Fruit fly (Drosophila melanogaster) whole organism, embryonic: ENCODE data around the gene dlg1.

Experiments
- Abd-B ChIP-seq: fragments of 200-800 bp; sonication (Bioruptor generic); optimal IDR thresholded peaks from 2 replicates; lab custom pipeline; 2018; ENCODE audit warnings: missing biosample characterization, mild to moderate bottlenecking, missing genetic modification characterization, moderate library complexity
- Atf-2 ChIP-seq: fragments of 200-800 bp; sonication (Bioruptor generic); optimal IDR thresholded peaks from 2 replicates; lab custom pipeline; 2016; ENCODE audit warnings: missing biosample characterization, missing genetic modification characterization
- Awh ChIP-seq: fragments of 200-800 bp; sonication (Bioruptor generic); IDR thresholded peaks from 2 replicates; pipeline ENCODE4, ENCODE4 v1.3.6; 2022; ENCODE audit warnings: missing biosample characterization, missing genetic modification characterization
- CG12155 ChIP-seq: fragments of 200-800 bp; sonication (Bioruptor generic); optimal IDR thresholded peaks from 3 replicates; lab custom pipeline; 2016; ENCODE audit warnings: missing biosample characterization, missing genetic modification characterization
- CG12744 ChIP-seq: fragments of 200-800 bp; sonication (Bioruptor generic); optimal IDR thresholded peaks from 2 replicates; lab custom pipeline; 2016; ENCODE audit warnings: missing biosample characterization, missing genetic modification characterization
- CG1647 ChIP-seq: fragments of 200-800 bp; sonication (Bioruptor generic); optimal IDR thresholded peaks from 3 replicates; lab custom pipeline; 2016; ENCODE audit warnings: missing biosample characterization, missing genetic modification characterization
- CG17361 ChIP-seq: fragments of 200-800 bp; sonication (Bioruptor generic); IDR thresholded peaks from 3 replicates; pipeline ENCODE4 v1.3.6; 2022; ENCODE audit warnings: missing biosample characterization, missing genetic modification characterization
- CG17612 ChIP-seq: fragments of 200-800 bp; sonication (Bioruptor generic); IDR thresholded peaks from 2 replicates; pipeline ENCODE4 v1.3.6; 2022; ENCODE audit warnings: missing biosample characterization, missing genetic modification characterization
- CG18476 ChIP-seq: fragments of 200-800 bp; sonication (Bioruptor generic); optimal IDR thresholded peaks from 2 replicates; lab custom pipeline; 2016; ENCODE audit warnings: missing biosample characterization, mild to moderate bottlenecking, missing genetic modification characterization
- CG30431 ChIP-seq: fragments of 200-800 bp; sonication (Bioruptor generic); optimal IDR thresholded peaks from 2 replicates; lab custom pipeline; 2017; ENCODE audit warnings: missing biosample characterization, missing genetic modification characterization
- CG31441 ChIP-seq: fragments of 200-800 bp; sonication (Bioruptor generic); IDR thresholded peaks from 2 replicates; pipeline ENCODE4 v1.3.6; 2022; ENCODE audit warnings: missing biosample characterization, missing genetic modification characterization
- CG32767 ChIP-seq: fragments of 200-800 bp; sonication (Bioruptor generic); IDR thresholded peaks from 2 replicates; pipeline ENCODE4 v1.3.6; 2022; ENCODE audit warnings: missing biosample characterization, missing genetic modification characterization
- CG32772 ChIP-seq: fragments of 200-800 bp; sonication (Bioruptor generic); IDR thresholded peaks from 2 replicates; pipeline ENCODE4 v1.3.6; 2022; ENCODE audit warnings: missing biosample characterization, missing genetic modification characterization
- CG33213 ChIP-seq: fragments of 200-800 bp; sonication (Bioruptor generic); optimal IDR thresholded peaks from 3 replicates; lab custom pipeline; 2016; ENCODE audit warnings: missing biosample characterization, missing genetic modification characterization
- CG34376 ChIP-seq: fragments of 200-800 bp; sonication (Bioruptor generic); optimal IDR thresholded peaks from 2 replicates; lab custom pipeline; 2018; ENCODE audit warnings: missing biosample characterization, mild to moderate bottlenecking, missing genetic modification characterization
- CG4360 ChIP-seq: fragments of 200-800 bp; sonication (Bioruptor generic); IDR thresholded peaks from 2 replicates; pipeline ENCODE4 v1.3.6; 2022; ENCODE audit warnings: missing biosample characterization, missing genetic modification characterization
- CG7357 ChIP-seq: fragments of 200-800 bp; sonication (Bioruptor generic); IDR thresholded peaks from 3 replicates; pipeline ENCODE4 v1.3.6; 2022; ENCODE audit warnings: missing biosample characterization, missing genetic modification characterization
- CG7372 ChIP-seq: fragments of 200-800 bp; sonication (Bioruptor generic); IDR thresholded peaks from 2 replicates; pipeline ENCODE4 v1.3.6; 2022; ENCODE audit warnings: missing biosample characterization, missing genetic modification characterization
- CG7745 ChIP-seq: fragments of 200-800 bp; sonication (Bioruptor generic); optimal IDR thresholded peaks from 2 replicates; lab custom pipeline; 2018; ENCODE audit warnings: missing biosample characterization, mild to moderate bottlenecking, missing genetic modification characterization, moderate library complexity
- CG8388 ChIP-seq: fragments of 200-800 bp; sonication (Bioruptor generic); optimal IDR thresholded peaks from 2 replicates; lab custom pipeline; 2019; ENCODE audit warnings: missing biosample characterization, mild to moderate bottlenecking, missing genetic modification characterization, moderate library complexity
- CG8944 ChIP-seq: fragments of 200-800 bp; sonication (Bioruptor generic); optimal IDR thresholded peaks from 3 replicates; lab custom pipeline; 2016; ENCODE audit warnings: missing biosample characterization, missing genetic modification characterization
- CrebB ChIP-seq: fragments of 200-800 bp; sonication (Bioruptor generic); optimal IDR thresholded peaks from 3 replicates; lab custom pipeline; 2018; ENCODE audit warnings: missing biosample characterization, mild to moderate bottlenecking, missing genetic modification characterization
- Dek ChIP-seq: fragments of 200-800 bp; sonication (Bioruptor generic); optimal IDR thresholded peaks from 3 replicates; lab custom pipeline; 2019; ENCODE audit warnings: missing biosample characterization, mild to moderate bottlenecking, missing genetic modification characterization, moderate library complexity
- H2.0 ChIP-seq: fragments of 200-800 bp; sonication (Bioruptor generic); IDR thresholded peaks from 2 replicates; pipeline ENCODE4 v1.3.6; 2022; ENCODE audit warnings: missing biosample characterization, missing genetic modification characterization
- HLH54F ChIP-seq: fragments of 200-800 bp; sonication (Bioruptor generic); optimal IDR thresholded peaks from 3 replicates; lab custom pipeline; 2016; ENCODE audit warnings: missing biosample characterization, missing genetic modification characterization
- Hsf ChIP-seq: fragments of 200-800 bp; sonication (Bioruptor generic); optimal IDR thresholded peaks from 3 replicates; lab custom pipeline; 2016; ENCODE audit warnings: missing biosample characterization, missing genetic modification characterization
- Lpt ChIP-seq: fragments of >200 bp; optimal IDR thresholded peaks from 2 replicates; lab custom pipeline; 2018; ENCODE audit warnings: missing biosample characterization, missing genetic modification characterization
- Med ChIP-seq: fragments of 200-800 bp; sonication (Bioruptor generic); peaks from one replicate; lab custom pipeline; 2016; ENCODE audit warnings: missing biosample characterization, missing genetic modification characterization, mild to moderate bottlenecking, inconsistent platforms, moderate library complexity
- Myb ChIP-seq: fragments of 200-800 bp; sonication (Bioruptor generic); optimal IDR thresholded peaks from 2 replicates; lab custom pipeline; 2016; ENCODE audit warnings: missing biosample characterization, missing genetic modification characterization
- Nf-YA ChIP-seq: fragments of 200-800 bp; sonication (Bioruptor generic); IDR thresholded peaks from 2 replicates; pipeline ENCODE4 v1.3.6; 2022; ENCODE audit warnings: missing biosample characterization, missing genetic modification characterization
- Nf-YC ChIP-seq: fragments of 200-800 bp; optimal IDR thresholded peaks from 3 replicates; lab custom pipeline; 2019; ENCODE audit warnings: missing biosample characterization, mild to moderate bottlenecking, missing genetic modification characterization, moderate library complexity
- Opbp ChIP-seq: fragments of 200-800 bp; sonication (Bioruptor generic); IDR thresholded peaks from 3 replicates; pipeline ENCODE4 v1.3.6; 2022; ENCODE audit warnings: missing biosample characterization, missing genetic modification characterization; ENCODE audit not compliant: partially characterized antibody
- Ptx1 ChIP-seq: fragments of 200-800 bp; sonication (Bioruptor generic); IDR thresholded peaks from 2 replicates; pipeline ENCODE4 v1.3.6; 2022; ENCODE audit warnings: missing biosample characterization, missing genetic modification characterization
- Rfx ChIP-seq: fragments of 200-800 bp; sonication (Bioruptor generic); IDR thresholded peaks from 2 replicates; pipeline ENCODE4 v1.3.6; 2022; ENCODE audit warnings: missing biosample characterization, missing genetic modification characterization
- croc ChIP-seq: fragments of 200-800 bp; sonication (Bioruptor generic); conservative IDR thresholded peaks from 3 replicates; pipeline ENCODE4 v1.3.6; 2022; ENCODE audit warnings: missing biosample characterization, missing genetic modification characterization
- fu2 ChIP-seq: fragments of 200-800 bp; sonication (Bioruptor generic); optimal IDR thresholded peaks from 2 replicates; lab custom pipeline; 2016; ENCODE audit warnings: missing biosample characterization, missing genetic modification characterization
- gce ChIP-seq: fragments of 200-800 bp; sonication (Bioruptor generic); IDR thresholded peaks from 3 replicates; pipeline ENCODE4 v1.3.6; 2022; ENCODE audit warnings: missing biosample characterization, missing genetic modification characterization
- hkb ChIP-seq, 2 experiments: fragments of 200-800 bp in 1 of 2; fragments of >200 bp in 1 of 2; sonication (Bioruptor generic) in 1 of 2; IDR thresholded peaks in 1 of 2; optimal IDR thresholded peaks in 1 of 2; 2 replicates each; pipeline versions ENCODE4 v1.3.6 to Lab custom; 2017 to 2022; ENCODE audit warnings: missing biosample characterization in 1 of 2, missing genetic modification characterization in 1 of 2
- jigr1 ChIP-seq: fragments of 200-800 bp; sonication (Bioruptor generic); IDR thresholded peaks from 3 replicates; pipeline ENCODE4 v1.3.6; 2022; ENCODE audit warnings: missing biosample characterization, missing genetic modification characterization
- jing ChIP-seq: fragments of 200-800 bp; sonication (Bioruptor generic); optimal IDR thresholded peaks from 2 replicates; lab custom pipeline; 2018; ENCODE audit warnings: missing biosample characterization, mild to moderate bottlenecking, missing genetic modification characterization
- kni ChIP-seq: fragments of 200-800 bp; sonication (Bioruptor generic); optimal IDR thresholded peaks from 3 replicates; lab custom pipeline; 2017; ENCODE audit warnings: mild to moderate bottlenecking, missing biosample characterization, missing genetic modification reagents, missing genetic modification characterization
- lbe ChIP-seq: fragments of 200-800 bp; sonication (Bioruptor generic); optimal IDR thresholded peaks from 2 replicates; lab custom pipeline; 2016; ENCODE audit warnings: missing biosample characterization, mild to moderate bottlenecking, missing genetic modification characterization
- luna ChIP-seq: fragments of 200-800 bp; sonication (Bioruptor generic); optimal IDR thresholded peaks from 2 replicates; lab custom pipeline; 2016; ENCODE audit warnings: missing biosample characterization, missing genetic modification characterization
- onecut ChIP-seq: fragments of 200-800 bp; sonication (Bioruptor generic); IDR thresholded peaks from 2 replicates; pipeline ENCODE4 v1.3.6; 2022; ENCODE audit warnings: missing biosample characterization, missing genetic modification characterization
- scrt ChIP-seq: fragments of 200-800 bp; sonication (Bioruptor generic); optimal IDR thresholded peaks from 2 replicates; lab custom pipeline; 2018; ENCODE audit warnings: missing biosample characterization, mild to moderate bottlenecking, missing genetic modification characterization, moderate library complexity
- sima ChIP-seq: fragments of 200-800 bp; sonication (Bioruptor generic); optimal IDR thresholded peaks from 2 replicates; lab custom pipeline; 2016; ENCODE audit warnings: missing biosample characterization, missing genetic modification characterization
- so ChIP-seq: fragments of 200-800 bp; sonication (Bioruptor generic); IDR thresholded peaks from 3 replicates; pipeline ENCODE4 v1.3.6; 2022; ENCODE audit warnings: missing biosample characterization, missing genetic modification characterization
- sob ChIP-seq: fragments of 200-800 bp; sonication (Bioruptor generic); IDR thresholded peaks from 2 replicates; pipeline ENCODE4 v1.3.6; 2022; ENCODE audit warnings: missing biosample characterization, missing genetic modification characterization
- tgo ChIP-seq: fragments of 200-800 bp; sonication (Bioruptor generic); IDR thresholded peaks from 3 replicates; pipeline ENCODE4 v1.3.6; 2022; ENCODE audit warnings: missing biosample characterization, missing genetic modification characterization
- tll ChIP-seq, 2 experiments: fragments of 200-800 bp in 1 of 2; fragments of >200 bp in 1 of 2; sonication (Bioruptor generic) in 1 of 2; optimal IDR thresholded peaks; 2 replicates each; lab custom pipeline; 2017 to 2019; ENCODE audit warnings: missing biosample characterization in 2 of 2, missing genetic modification characterization in 2 of 2, mild to moderate bottlenecking in 1 of 2, moderate library complexity in 1 of 2
- wdn ChIP-seq: fragments of 200-800 bp; sonication (Bioruptor generic); IDR thresholded peaks from 2 replicates; pipeline ENCODE4 v1.3.6; 2022; ENCODE audit warnings: missing biosample characterization, missing genetic modification characterization

The dlg1 gene

dm6 chrX:11384023-11384444 is 14.6 kb downstream of the dlg1 start (continued):
- TF ChIP-seq hkb (optimal IDR thresholded peaks at IDR 0.05; lab: Kevin White, UChicago) (no peak), hkb (GFP tag; IDR thresholded peaks at IDR 0.05; lab: Robert Waterston, UW) (peak; percentile 73), Myb (peak; percentile 36), HLH54F (GFP tag; lab: Kevin White, UChicago) (peak; percentile 68), lbe (GFP tag; lab: Kevin White, UChicago) (no peak), wdn (GFP tag; lab: Robert Waterston, UW) (peak; percentile 70), Abd-B (GFP tag; lab: Kevin White, UChicago) (peak; percentile 62), Hsf (peak; percentile 61), tgo (GFP tag; lab: Robert Waterston, UW) (peak; percentile 79), CG31441 (GFP tag; lab: Robert Waterston, UW) (peak; percentile 60; the same call in 1 of the 2 replicates), so (GFP tag; lab: Robert Waterston, UW) (peak; percentile 73; the same call in 2 of the 3 replicates), H2.0 (GFP tag; lab: Robert Waterston, UW) (peak; percentile 49; the same call in 1 of the 2 replicates), Atf-2 (GFP tag; lab: Kevin White, UChicago) (peak; percentile 22), CG1647 (GFP tag; lab: Kevin White, UChicago) (peak; percentile 29), CG8944 (GFP tag; lab: Kevin White, UChicago) (peak; percentile 21), Rfx (GFP tag; lab: Robert Waterston, UW) (peak; percentile 90), luna (GFP tag; lab: Kevin White, UChicago) (no peak), sima (no peak), onecut (GFP tag; lab: Robert Waterston, UW) (peak; percentile 51), CG17612 (peak; percentile 58), kni (GFP tag; lab: Kevin White, UChicago) (no peak), Med (GFP tag; lab: Kevin White, UChicago) (peak; percentile 97), CG12744 (GFP tag; lab: Kevin White, UChicago) (peak; percentile 1), scrt (peak; percentile 74), CG33213 (GFP tag; lab: Kevin White, UChicago) (no peak), CG30431 (GFP tag; lab: Kevin White, UChicago) (peak; percentile 16), CG32772 (GFP tag; lab: Robert Waterston, UW) (peak; percentile 62; the same call in 1 of the 2 replicates), jigr1 (peak; percentile 46; the same call in 1 of the 3 replicates), CG4360 (GFP tag; lab: Robert Waterston, UW) (no peak), CG34376 (peak; percentile 49), tll (GFP tag; optimal IDR thresholded peaks at IDR 0.05; lab: Kevin White, UChicago) (peak in 1 of 2 experiments; percentile 66), Dek (tag; lab: Kevin White, UChicago) (peak; percentile 69), CG7357 (GFP tag; lab: Robert Waterston, UW) (peak; percentile 42; the same call in 1 of the 3 replicates), sob (GFP tag; lab: Robert Waterston, UW) (peak; percentile 88), Lpt (no peak), CG32767 (GFP tag; lab: Robert Waterston, UW) (peak; percentile 54; the same call in 1 of the 2 replicates), CG18476 (GFP tag; lab: Kevin White, UChicago) (peak; percentile 51), Ptx1 (GFP tag; lab: Robert Waterston, UW) (peak; percentile 83), fu2 (GFP tag; lab: Kevin White, UChicago) (peak; percentile 9), Nf-YC (tag; lab: Kevin White, UChicago) (peak; percentile 32), Opbp (GFP tag; lab: Robert Waterston, UW) (no peak), CG7745 (tag; lab: Kevin White, UChicago) (no peak), croc (GFP tag; lab: Robert Waterston, UW) (peak; percentile 32; the same call in 2 of the 3 replicates), CG7372 (peak; percentile 76), jing (GFP tag; lab: Kevin White, UChicago) (no peak), CrebB (tag; lab: Kevin White, UChicago) (peak; percentile 29), Awh (GFP tag; lab: Robert Waterston, UW) (peak; percentile 49; the same call in 1 of the 2 replicates), CG12155 (peak; percentile 54), CG17361 (GFP tag; lab: Robert Waterston, UW) (peak; percentile 52), gce (0 out of 3 replicates have a peak, but pooled peaks have one; percentile 44), CG8388 (GFP tag; lab: Kevin White, UChicago) (no peak), Nf-YA (GFP tag; lab: Robert Waterston, UW) (peak; percentile 18; the same call in 1 of the 2 replicates)
